Fruit fly (Drosophila melanogaster) whole organism, embryonic: Measurements from ENCODE around the gene CG1273.

ENCODE experiments used
- BEAF-32 ChIP-seq: fragments of 200-800 bp; sonication (Bioruptor generic); optimal IDR thresholded peaks from 3 replicates; lab custom pipeline; 2017; ENCODE audit warnings: missing biosample characterization, missing genetic modification characterization, mild to moderate bottlenecking, moderate library complexity, missing genetic modification reagents
- CG11695 ChIP-seq: fragments of 200-800 bp; sonication (Bioruptor generic); IDR thresholded peaks from 3 replicates; pipeline ENCODE4 v1.3.6; 2022; ENCODE audit warnings: missing biosample characterization, missing genetic modification characterization
- CG12942 ChIP-seq: fragments of 200-800 bp; sonication (Bioruptor generic); optimal IDR thresholded peaks from 3 replicates; lab custom pipeline; 2016; ENCODE audit warnings: missing biosample characterization, missing genetic modification characterization
- CG13296 ChIP-seq: fragments of 200-800 bp; sonication (Bioruptor generic); optimal IDR thresholded peaks from 3 replicates; lab custom pipeline; 2018; ENCODE audit warnings: missing biosample characterization, mild to moderate bottlenecking, missing genetic modification characterization
- CG13624 ChIP-seq: fragments of 200-800 bp; sonication (Bioruptor generic); optimal IDR thresholded peaks from 2 replicates; lab custom pipeline; 2016; ENCODE audit warnings: missing biosample characterization, missing genetic modification characterization
- CG14710 ChIP-seq: fragments of 200-800 bp; sonication (Bioruptor generic); optimal IDR thresholded peaks from 3 replicates; lab custom pipeline; 2019; ENCODE audit warnings: missing biosample characterization, mild to moderate bottlenecking, missing genetic modification characterization, moderate library complexity
- CG16779 ChIP-seq: fragments of 200-800 bp; sonication (Bioruptor generic); IDR thresholded peaks from 2 replicates; pipeline ENCODE4 v1.3.6; 2022; ENCODE audit warnings: missing biosample characterization, missing genetic modification characterization
- CG16813 ChIP-seq: fragments of 200-800 bp; sonication (Bioruptor generic); IDR thresholded peaks from 3 replicates; pipeline ENCODE4 v1.3.6; 2022; ENCODE audit warnings: missing biosample characterization, missing genetic modification characterization; ENCODE audit not compliant: partially characterized antibody
- CG1792 ChIP-seq: fragments of 200-800 bp; sonication (Bioruptor generic); optimal IDR thresholded peaks from 2 replicates; lab custom pipeline; 2016; ENCODE audit warnings: missing biosample characterization, missing genetic modification characterization
- CG18619 ChIP-seq: fragments of 200-800 bp; sonication (Bioruptor generic); optimal IDR thresholded peaks from 3 replicates; lab custom pipeline; 2017; ENCODE audit warnings: missing biosample characterization, mild to moderate bottlenecking, missing genetic modification characterization
- CG2129 ChIP-seq: fragments of 200-800 bp; sonication (Bioruptor generic); IDR thresholded peaks from 2 replicates; pipeline ENCODE4 v1.3.6; 2022; ENCODE audit warnings: missing biosample characterization, missing genetic modification characterization; ENCODE audit not compliant: partially characterized antibody
- CG30403 ChIP-seq: fragments of 200-800 bp; sonication (Bioruptor generic); optimal IDR thresholded peaks from 3 replicates; lab custom pipeline; 2016; ENCODE audit warnings: missing biosample characterization, missing genetic modification characterization
- CG4282 ChIP-seq: fragments of 200-800 bp; sonication (Bioruptor generic); optimal IDR thresholded peaks from 2 replicates; lab custom pipeline; 2016; ENCODE audit warnings: missing biosample characterization, missing genetic modification characterization
- CG4854 ChIP-seq: fragments of 200-800 bp; sonication (Bioruptor generic); optimal IDR thresholded peaks from 2 replicates; lab custom pipeline; 2016; ENCODE audit warnings: missing biosample characterization, missing genetic modification characterization, inconsistent platforms
- CG6813 ChIP-seq: fragments of 200-800 bp; sonication (Bioruptor generic); optimal IDR thresholded peaks from 2 replicates; lab custom pipeline; 2017; ENCODE audit warnings: missing biosample characterization, missing genetic modification characterization, mild to moderate bottlenecking, moderate library complexity, missing genetic modification reagents
- CG7786 ChIP-seq: fragments of 200-800 bp; sonication (Bioruptor generic); optimal IDR thresholded peaks from 2 replicates; lab custom pipeline; 2016; ENCODE audit warnings: missing biosample characterization, missing genetic modification characterization
- CG8290 ChIP-seq, 3 experiments: fragments of 200-800 bp; sonication (Bioruptor generic); optimal IDR thresholded peaks; 2 replicates each; lab custom pipeline; 2016 to 2019; ENCODE audit warnings: missing biosample characterization in 3 of 3, missing genetic modification characterization in 3 of 3, mild to moderate bottlenecking in 2 of 3, moderate library complexity in 1 of 3
- CG8924 ChIP-seq: fragments of 200-800 bp; optimal IDR thresholded peaks from 3 replicates; lab custom pipeline; 2019; ENCODE audit warnings: missing biosample characterization, mild to moderate bottlenecking, missing genetic modification characterization, moderate library complexity
- Deaf1 ChIP-seq: fragments of 200-800 bp; optimal IDR thresholded peaks from 3 replicates; lab custom pipeline; 2019; ENCODE audit warnings: missing biosample characterization, mild to moderate bottlenecking, missing genetic modification characterization, moderate library complexity
- Doc3 ChIP-seq: fragments of 200-800 bp; sonication (Bioruptor generic); IDR thresholded peaks from 3 replicates; pipeline ENCODE4 v1.3.6; 2022; ENCODE audit warnings: missing biosample characterization, missing genetic modification characterization; ENCODE audit not compliant: partially characterized antibody
- Eip74EF ChIP-seq, 2 experiments: fragments of 200-800 bp in 1 of 2; fragments of >200 bp in 1 of 2; sonication (Bioruptor generic) in 1 of 2; optimal IDR thresholded peaks; 2 replicates each; lab custom pipeline; 2017 to 2019; ENCODE audit warnings: missing biosample characterization in 2 of 2, missing genetic modification characterization in 2 of 2, mild to moderate bottlenecking in 1 of 2, moderate library complexity in 1 of 2
- Ets97D ChIP-seq: fragments of 200-800 bp; sonication (Bioruptor generic); optimal IDR thresholded peaks from 3 replicates; lab custom pipeline; 2016; ENCODE audit warnings: missing biosample characterization, missing genetic modification characterization
- HmgD ChIP-seq: fragments of 200-800 bp; sonication (Bioruptor generic); optimal IDR thresholded peaks from 3 replicates; lab custom pipeline; 2016; ENCODE audit warnings: missing biosample characterization, missing genetic modification characterization
- HmgZ ChIP-seq: fragments of 200-800 bp; sonication (Bioruptor generic); optimal IDR thresholded peaks from 2 replicates; lab custom pipeline; 2018; ENCODE audit warnings: missing biosample characterization, mild to moderate bottlenecking, missing genetic modification characterization
- Hr51 ChIP-seq, 2 experiments: fragments of 200-800 bp; sonication (Bioruptor generic); optimal IDR thresholded peaks; 2 replicates in 1 of 2; 3 replicates in 1 of 2; lab custom pipeline; 2016 to 2018; ENCODE audit warnings: missing biosample characterization in 2 of 2, missing genetic modification characterization in 2 of 2, mild to moderate bottlenecking in 1 of 2, moderate library complexity in 1 of 2
- Lhr ChIP-seq: fragments of 200-800 bp; sonication (Bioruptor generic); optimal IDR thresholded peaks from 3 replicates; lab custom pipeline; 2017; ENCODE audit warnings: mild to moderate bottlenecking, missing biosample characterization, missing genetic modification reagents, missing genetic modification characterization
- Myb ChIP-seq: fragments of 200-800 bp; sonication (Bioruptor generic); optimal IDR thresholded peaks from 2 replicates; lab custom pipeline; 2016; ENCODE audit warnings: missing biosample characterization, missing genetic modification characterization
- Nf-YC ChIP-seq: fragments of 200-800 bp; optimal IDR thresholded peaks from 3 replicates; lab custom pipeline; 2019; ENCODE audit warnings: missing biosample characterization, mild to moderate bottlenecking, missing genetic modification characterization, moderate library complexity
- Pdp1 ChIP-seq, 2 experiments: fragments of 200-800 bp; sonication (Bioruptor generic); optimal IDR thresholded peaks; 3 replicates each; lab custom pipeline; 2016; ENCODE audit warnings: missing biosample characterization in 2 of 2, missing genetic modification characterization in 2 of 2, mild to moderate bottlenecking in 1 of 2, moderate library complexity in 1 of 2
- YL-1 ChIP-seq: fragments of 200-800 bp; sonication (Bioruptor generic); optimal IDR thresholded peaks from 3 replicates; lab custom pipeline; 2017; ENCODE audit warnings: missing biosample characterization, mild to moderate bottlenecking, missing genetic modification characterization
- ac ChIP-seq: fragments of 200-800 bp; sonication (Bioruptor generic); optimal IDR thresholded peaks from 3 replicates; lab custom pipeline; 2017; ENCODE audit warnings: missing biosample characterization, mild to moderate bottlenecking, missing genetic modification characterization
- ap ChIP-seq: fragments of 200-800 bp; sonication (Bioruptor generic); IDR thresholded peaks from 2 replicates; pipeline ENCODE4 v1.3.6; 2022; ENCODE audit warnings: missing biosample characterization, missing genetic modification characterization
- cwo ChIP-seq: fragments of 200-800 bp; sonication (Bioruptor generic); optimal IDR thresholded peaks from 3 replicates; lab custom pipeline; 2017; ENCODE audit warnings: missing biosample characterization, missing genetic modification characterization, mild to moderate bottlenecking, moderate library complexity, missing genetic modification reagents
- dimm ChIP-seq: fragments of 200-800 bp; sonication (Bioruptor generic); IDR thresholded peaks from 2 replicates; pipeline ENCODE4 v1.3.6; 2022; ENCODE audit warnings: missing biosample characterization, missing genetic modification characterization
- dm ChIP-seq: fragments of 200-800 bp; sonication (Bioruptor generic); optimal IDR thresholded peaks from 3 replicates; lab custom pipeline; 2016; ENCODE audit warnings: missing biosample characterization, missing genetic modification characterization
- ems ChIP-seq: fragments of 200-800 bp; sonication (Bioruptor generic); optimal IDR thresholded peaks from 3 replicates; lab custom pipeline; 2016; ENCODE audit warnings: missing biosample characterization, missing genetic modification characterization
- ewg ChIP-seq: fragments of 200-800 bp; sonication (Bioruptor generic); optimal IDR thresholded peaks from 3 replicates; lab custom pipeline; 2017; ENCODE audit warnings: mild to moderate bottlenecking, missing biosample characterization, missing genetic modification reagents, missing genetic modification characterization
- fru ChIP-seq: fragments of >200 bp; optimal IDR thresholded peaks from 2 replicates; lab custom pipeline; 2017
- inv ChIP-seq: fragments of 200-800 bp; sonication (Bioruptor generic); IDR thresholded peaks from 2 replicates; pipeline ENCODE4 v1.3.6; 2022; ENCODE audit warnings: missing biosample characterization, missing genetic modification characterization; ENCODE audit not compliant: partially characterized antibody
- lilli ChIP-seq: fragments of 200-800 bp; sonication (Bioruptor generic); optimal IDR thresholded peaks from 3 replicates; lab custom pipeline; 2016; ENCODE audit warnings: missing biosample characterization, missing genetic modification characterization
- otp ChIP-seq: fragments of 200-800 bp; sonication (Bioruptor generic); IDR thresholded peaks from 3 replicates; pipeline ENCODE4, ENCODE4 v1.3.6; 2022; ENCODE audit warnings: missing biosample characterization, missing genetic modification characterization
- pzg ChIP-seq: fragments of 200-800 bp; sonication (Bioruptor generic); optimal IDR thresholded peaks from 3 replicates; lab custom pipeline; 2018; ENCODE audit warnings: missing biosample characterization, mild to moderate bottlenecking, missing genetic modification characterization, moderate library complexity
- sisA ChIP-seq: fragments of 200-800 bp; sonication (Bioruptor generic); IDR thresholded peaks from 2 replicates; pipeline ENCODE4 v1.3.6; 2022; ENCODE audit warnings: missing biosample characterization, missing genetic modification characterization
- sug ChIP-seq: fragments of 200-800 bp; optimal IDR thresholded peaks from 2 replicates; lab custom pipeline; 2019; ENCODE audit warnings: missing biosample characterization, mild to moderate bottlenecking, missing genetic modification characterization, moderate library complexity
- tap ChIP-seq: fragments of 200-800 bp; optimal IDR thresholded peaks from 3 replicates; lab custom pipeline; 2019; ENCODE audit warnings: missing biosample characterization, mild to moderate bottlenecking, missing genetic modification characterization, moderate library complexity
- tll ChIP-seq, 2 experiments: fragments of 200-800 bp in 1 of 2; fragments of >200 bp in 1 of 2; sonication (Bioruptor generic) in 1 of 2; optimal IDR thresholded peaks; 2 replicates each; lab custom pipeline; 2017 to 2019; ENCODE audit warnings: missing biosample characterization in 2 of 2, missing genetic modification characterization in 2 of 2, mild to moderate bottlenecking in 1 of 2, moderate library complexity in 1 of 2
- tx ChIP-seq: fragments of 200-800 bp; sonication (Bioruptor generic); optimal IDR thresholded peaks from 2 replicates; lab custom pipeline; 2016; ENCODE audit warnings: missing biosample characterization, missing genetic modification characterization
- zf30C ChIP-seq: fragments of 200-800 bp; sonication (Bioruptor generic); optimal IDR thresholded peaks from 3 replicates; lab custom pipeline; 2018; ENCODE audit warnings: missing biosample characterization, mild to moderate bottlenecking, missing genetic modification characterization

Gene CG1273

DNA sequence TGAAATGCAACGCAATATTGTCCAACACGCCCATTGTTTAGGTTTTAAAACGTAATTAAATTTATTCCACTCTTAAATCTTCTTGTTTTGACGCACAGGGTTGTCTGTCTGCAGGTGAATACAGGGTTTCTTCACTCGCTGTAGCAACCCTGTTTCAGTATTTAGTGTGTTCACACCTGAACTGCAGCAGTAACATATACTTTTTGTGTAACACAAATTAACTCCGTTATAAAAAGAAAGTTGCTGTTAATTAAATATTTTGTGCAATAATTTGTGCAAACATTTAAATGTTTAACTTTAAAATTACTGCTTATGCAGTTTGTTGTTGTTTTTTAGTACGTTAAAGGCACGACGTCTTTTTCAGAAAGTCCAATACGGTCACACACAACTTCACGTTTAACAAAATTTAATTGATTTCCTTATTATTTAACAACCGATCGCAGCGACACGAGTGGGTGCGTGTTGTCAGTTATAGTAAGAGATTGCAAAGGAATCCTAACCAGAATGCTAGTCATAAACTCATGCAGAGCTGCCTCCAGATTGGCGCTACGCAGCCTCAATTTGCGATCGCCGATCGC, 28.7 kb downstream of the CG1273 start, which contains the start of the genes CG15012 and Fdx2 (continued):
- TF ChIP-seq sisA (no peak), CG14710 (tag; lab: Kevin White, UChicago) (peak; percentile 91), Myb (GFP tag; lab: Kevin White, UChicago) (peak; percentile 55), CG8290 (GFP tag; optimal IDR thresholded peaks at IDR 0.05; lab: Kevin White, UChicago) (peak; percentile 23), CG8290 (tag; optimal IDR thresholded peaks at IDR 0.05; lab: Kevin White, UChicago) (peak in 1 of 2 experiments; percentile 41), Doc3 (GFP tag; lab: Robert Waterston, UW) (no peak), CG2129 (no peak), pzg (peak; percentile 91), dimm (GFP tag; lab: Robert Waterston, UW) (no peak), CG4282 (no peak), CG13296 (GFP tag; lab: Kevin White, UChicago) (no peak), ap (GFP tag; lab: Robert Waterston, UW) (no peak), otp (GFP tag; lab: Robert Waterston, UW) (no peak), CG16813 (GFP tag; lab: Robert Waterston, UW) (0 out of 3 replicates have a peak, but pooled peaks have one; percentile 37), CG12942 (GFP tag; lab: Kevin White, UChicago) (no peak), HmgD (peak; percentile 17), YL-1 (GFP tag; lab: Kevin White, UChicago) (peak; percentile 93), Eip74EF (GFP tag; optimal IDR thresholded peaks at IDR 0.05; lab: Kevin White, UChicago) (peak in 1 of 2 experiments; percentile 3), ac (GFP tag; lab: Kevin White, UChicago) (no peak), ems (GFP tag; lab: Kevin White, UChicago) (peak; percentile 45), CG11695 (GFP tag; lab: Robert Waterston, UW) (0 out of 3 replicates have a peak, but pooled peaks have one; percentile 18), Ets97D (GFP tag; lab: Kevin White, UChicago) (peak; percentile 71), Hr51 (GFP tag; optimal IDR thresholded peaks at IDR 0.05; lab: Kevin White, UChicago) (no peak), Pdp1 (GFP tag; optimal IDR thresholded peaks at IDR 0.05; lab: Kevin White, UChicago) (peak in 1 of 2 experiments; percentile 82), CG8924 (tag; lab: Kevin White, UChicago) (peak; percentile 67), Nf-YC (tag; lab: Kevin White, UChicago) (peak; percentile 19), tap (no peak), CG7786 (GFP tag; lab: Kevin White, UChicago) (no peak), CG16779 (GFP tag; lab: Robert Waterston, UW) (no peak), Deaf1 (tag; lab: Kevin White, UChicago) (peak; percentile 3), CG13624 (GFP tag; lab: Kevin White, UChicago) (peak; percentile 48), fru (lab: Kevin White, UChicago) (no peak), lilli (GFP tag; lab: Kevin White, UChicago) (peak; percentile 31), CG4854 (GFP tag; lab: Kevin White, UChicago) (peak; percentile 20), BEAF-32 (GFP tag; lab: Kevin White, UChicago) (peak; percentile 46), cwo (GFP tag; lab: Kevin White, UChicago) (no peak), zf30C (GFP tag; lab: Kevin White, UChicago) (no peak), CG18619 (GFP tag; lab: Kevin White, UChicago) (no peak), HmgZ (tag; lab: Kevin White, UChicago) (peak; percentile 73), sug (tag; lab: Kevin White, UChicago) (peak; percentile 27), ewg (GFP tag; lab: Kevin White, UChicago) (no peak), CG30403 (no peak), Lhr (GFP tag; lab: Kevin White, UChicago) (peak; percentile 46), CG1792 (GFP tag; lab: Kevin White, UChicago) (no peak), CG6813 (GFP tag; lab: Kevin White, UChicago) (no peak), dm (GFP tag; lab: Kevin White, UChicago) (peak; percentile 71), tll (GFP tag; optimal IDR thresholded peaks at IDR 0.05; lab: Kevin White, UChicago) (peak; percentile 12 to 15), tx (peak; percentile 26), inv (no peak)
